Fruit fly (Drosophila melanogaster) whole organism, embryonic: ENCODE measurements around the gene CG32170.

Experiments used
- Aef1 ChIP-seq: fragments of 200-800 bp; sonication (Bioruptor generic); IDR thresholded peaks from 3 replicates; pipeline ENCODE4 v1.3.6; 2022; ENCODE audit warnings: missing biosample characterization, missing genetic modification characterization
- Antp ChIP-seq: fragments of 200-800 bp; sonication (Bioruptor generic); optimal IDR thresholded peaks from 3 replicates; lab custom pipeline; 2016; ENCODE audit warnings: missing biosample characterization, missing genetic modification characterization
- CG10321 ChIP-seq: fragments of 200-800 bp; sonication (Bioruptor generic); IDR thresholded peaks from 2 replicates; pipeline ENCODE4 v1.3.6; 2022; ENCODE audit warnings: missing biosample characterization, missing genetic modification characterization
- CG10654 ChIP-seq: fragments of 200-800 bp; sonication (Bioruptor generic); optimal IDR thresholded peaks from 2 replicates; lab custom pipeline; 2016; ENCODE audit warnings: missing biosample characterization, missing genetic modification characterization
- CG12659 ChIP-seq: fragments of 200-800 bp; sonication (Bioruptor generic); optimal IDR thresholded peaks from 3 replicates; lab custom pipeline; 2017; ENCODE audit warnings: mild to moderate bottlenecking, missing biosample characterization, missing genetic modification reagents, missing genetic modification characterization
- CG15011 ChIP-seq: fragments of 200-800 bp; sonication (Bioruptor generic); optimal IDR thresholded peaks from 3 replicates; lab custom pipeline; 2018; ENCODE audit warnings: missing biosample characterization, mild to moderate bottlenecking, missing genetic modification characterization
- CG15073 ChIP-seq: fragments of 200-800 bp; sonication (Bioruptor generic); optimal IDR thresholded peaks from 2 replicates; lab custom pipeline; 2016; ENCODE audit warnings: missing biosample characterization, missing genetic modification characterization
- CG17328 ChIP-seq: fragments of 200-800 bp; sonication (Bioruptor generic); IDR thresholded peaks from 2 replicates; pipeline ENCODE4 v1.3.6; 2022; ENCODE audit warnings: missing biosample characterization, missing genetic modification characterization
- CG30403 ChIP-seq: fragments of 200-800 bp; sonication (Bioruptor generic); optimal IDR thresholded peaks from 3 replicates; lab custom pipeline; 2016; ENCODE audit warnings: missing biosample characterization, missing genetic modification characterization
- CG30431 ChIP-seq: fragments of 200-800 bp; sonication (Bioruptor generic); optimal IDR thresholded peaks from 2 replicates; lab custom pipeline; 2017; ENCODE audit warnings: missing biosample characterization, missing genetic modification characterization
- CG32767 ChIP-seq: fragments of 200-800 bp; sonication (Bioruptor generic); IDR thresholded peaks from 2 replicates; pipeline ENCODE4 v1.3.6; 2022; ENCODE audit warnings: missing biosample characterization, missing genetic modification characterization
- CG34224 ChIP-seq: fragments of 200-800 bp; sonication (Bioruptor generic); IDR thresholded peaks from 3 replicates; pipeline ENCODE4 v1.3.6; 2022; ENCODE audit warnings: missing biosample characterization, missing genetic modification characterization; ENCODE audit not compliant: partially characterized antibody
- CG4424 ChIP-seq: fragments of 200-800 bp; sonication (Bioruptor generic); optimal IDR thresholded peaks from 3 replicates; lab custom pipeline; 2016; ENCODE audit warnings: missing biosample characterization, missing genetic modification characterization
- CG7745 ChIP-seq: fragments of 200-800 bp; sonication (Bioruptor generic); optimal IDR thresholded peaks from 2 replicates; lab custom pipeline; 2018; ENCODE audit warnings: missing biosample characterization, mild to moderate bottlenecking, missing genetic modification characterization, moderate library complexity
- CG7786 ChIP-seq: fragments of 200-800 bp; sonication (Bioruptor generic); optimal IDR thresholded peaks from 2 replicates; lab custom pipeline; 2016; ENCODE audit warnings: missing biosample characterization, missing genetic modification characterization
- CG7963 ChIP-seq: fragments of 200-800 bp; sonication (Bioruptor generic); IDR thresholded peaks from 3 replicates; pipeline ENCODE4 v1.3.6; 2022; ENCODE audit warnings: missing biosample characterization, missing genetic modification characterization; ENCODE audit not compliant: partially characterized antibody
- CG8478 ChIP-seq: fragments of >200 bp; optimal IDR thresholded peaks from 2 replicates; lab custom pipeline; 2018
- CG8765 ChIP-seq: fragments of 200-800 bp; sonication (Bioruptor generic); IDR thresholded peaks from 2 replicates; pipeline ENCODE4 v1.3.6; 2022; ENCODE audit warnings: missing biosample characterization, missing genetic modification characterization
- Dll ChIP-seq: fragments of 200-800 bp; sonication (Bioruptor generic); IDR thresholded peaks from 4 replicates; pipeline ENCODE4 v1.3.6; 2022; ENCODE audit warnings: missing biosample characterization, missing genetic modification characterization; ENCODE audit not compliant: partially characterized antibody
- HHEX ChIP-seq: fragments of 200-800 bp; sonication (Bioruptor generic); optimal IDR thresholded peaks from 3 replicates; lab custom pipeline; 2017; ENCODE audit warnings: missing biosample characterization, mild to moderate bottlenecking, missing genetic modification characterization, missing genetic modification reagents
- HLH3B ChIP-seq: fragments of 200-800 bp; sonication (Bioruptor generic); IDR thresholded peaks from 2 replicates; pipeline ENCODE4 v1.3.6; 2022; ENCODE audit warnings: missing biosample characterization, missing genetic modification characterization
- HmgD ChIP-seq: fragments of 200-800 bp; sonication (Bioruptor generic); optimal IDR thresholded peaks from 3 replicates; lab custom pipeline; 2016; ENCODE audit warnings: missing biosample characterization, missing genetic modification characterization
- Nf-YA ChIP-seq: fragments of 200-800 bp; sonication (Bioruptor generic); IDR thresholded peaks from 2 replicates; pipeline ENCODE4 v1.3.6; 2022; ENCODE audit warnings: missing biosample characterization, missing genetic modification characterization
- Nf-YC ChIP-seq: fragments of 200-800 bp; optimal IDR thresholded peaks from 3 replicates; lab custom pipeline; 2019; ENCODE audit warnings: missing biosample characterization, mild to moderate bottlenecking, missing genetic modification characterization, moderate library complexity
- Opbp ChIP-seq: fragments of 200-800 bp; sonication (Bioruptor generic); IDR thresholded peaks from 3 replicates; pipeline ENCODE4 v1.3.6; 2022; ENCODE audit warnings: missing biosample characterization, missing genetic modification characterization; ENCODE audit not compliant: partially characterized antibody
- PHDP ChIP-seq: fragments of 200-800 bp; sonication (Bioruptor generic); optimal IDR thresholded peaks from 3 replicates; lab custom pipeline; 2018; ENCODE audit warnings: missing biosample characterization, mild to moderate bottlenecking, missing genetic modification characterization, moderate library complexity
- Poxn ChIP-seq: fragments of 200-800 bp; sonication (Bioruptor generic); IDR thresholded peaks from 2 replicates; pipeline ENCODE4 v1.3.6; 2022; ENCODE audit warnings: missing biosample characterization, missing genetic modification characterization
- Rfx ChIP-seq: fragments of 200-800 bp; sonication (Bioruptor generic); IDR thresholded peaks from 2 replicates; pipeline ENCODE4 v1.3.6; 2022; ENCODE audit warnings: missing biosample characterization, missing genetic modification characterization
- Ssrp ChIP-seq: fragments of 200-800 bp; sonication (Bioruptor generic); optimal IDR thresholded peaks from 2 replicates; lab custom pipeline; 2018; ENCODE audit warnings: missing biosample characterization, mild to moderate bottlenecking, missing genetic modification characterization, moderate library complexity
- ab ChIP-seq: fragments of 200-800 bp; sonication (Bioruptor generic); optimal IDR thresholded peaks from 2 replicates; lab custom pipeline; 2016; ENCODE audit warnings: missing biosample characterization, missing genetic modification characterization
- al ChIP-seq: fragments of 200-800 bp; sonication (Bioruptor generic); IDR thresholded peaks from 2 replicates; pipeline ENCODE4 v1.3.6; 2022; ENCODE audit warnings: missing biosample characterization, missing genetic modification characterization
- aop ChIP-seq: fragments of 200-800 bp; sonication (Bioruptor generic); IDR thresholded peaks from 2 replicates; pipeline ENCODE4 v1.3.6; 2022; ENCODE audit warnings: missing biosample characterization, missing genetic modification characterization
- ara ChIP-seq: fragments of 200-800 bp; sonication (Bioruptor generic); IDR thresholded peaks from 2 replicates; pipeline ENCODE4 v1.3.6; 2022; ENCODE audit warnings: missing biosample characterization, missing genetic modification characterization
- ash1 ChIP-seq: fragments of 200-800 bp; sonication (Bioruptor generic); optimal IDR thresholded peaks from 2 replicates; lab custom pipeline; 2018; ENCODE audit warnings: missing biosample characterization, mild to moderate bottlenecking, missing genetic modification characterization
- bcd ChIP-seq: fragments of 200-800 bp; sonication (Bioruptor generic); optimal IDR thresholded peaks from 2 replicates; lab custom pipeline; 2017; ENCODE audit warnings: missing biosample characterization, mild to moderate bottlenecking, missing genetic modification characterization
- cad ChIP-seq: fragments of >200 bp; optimal IDR thresholded peaks from 2 replicates; lab custom pipeline; 2017; ENCODE audit warnings: missing biosample characterization, missing genetic modification characterization
- cato ChIP-seq: fragments of 200-800 bp; sonication (Bioruptor generic); optimal IDR thresholded peaks from 2 replicates; lab custom pipeline; 2016; ENCODE audit warnings: missing biosample characterization, missing genetic modification characterization, borderline replicate concordance
- crp ChIP-seq, 2 experiments: fragments of 200-800 bp; sonication (Bioruptor generic); optimal IDR thresholded peaks; 2 replicates in 1 of 2; 3 replicates in 1 of 2; lab custom pipeline; 2017; ENCODE audit warnings: missing biosample characterization in 2 of 2, missing genetic modification characterization in 2 of 2, mild to moderate bottlenecking in 1 of 2, moderate library complexity in 1 of 2
- dati ChIP-seq: fragments of 200-800 bp; sonication (Bioruptor generic); IDR thresholded peaks from 2 replicates; pipeline ENCODE4 v1.3.6; 2022; ENCODE audit warnings: missing biosample characterization, missing genetic modification characterization
- emc ChIP-seq: fragments of 200-800 bp; sonication (Bioruptor generic); optimal IDR thresholded peaks from 2 replicates; lab custom pipeline; 2016; ENCODE audit warnings: missing biosample characterization, missing genetic modification characterization
- gcm2 ChIP-seq: fragments of 200-800 bp; sonication (Bioruptor generic); optimal IDR thresholded peaks from 2 replicates; lab custom pipeline; 2016; ENCODE audit warnings: missing biosample characterization, missing genetic modification characterization
- her ChIP-seq: fragments of 200-800 bp; sonication (Bioruptor generic); optimal IDR thresholded peaks from 2 replicates; lab custom pipeline; 2016; ENCODE audit warnings: missing biosample characterization, missing genetic modification characterization
- ind ChIP-seq: fragments of 200-800 bp; sonication (Bioruptor generic); optimal IDR thresholded peaks from 3 replicates; lab custom pipeline; 2016; ENCODE audit warnings: missing biosample characterization, missing genetic modification characterization
- nmo ChIP-seq: fragments of 200-800 bp; sonication (Bioruptor generic); optimal IDR thresholded peaks from 2 replicates; lab custom pipeline; 2018; ENCODE audit warnings: missing biosample characterization, mild to moderate bottlenecking, missing genetic modification characterization, moderate library complexity
- org-1 ChIP-seq: fragments of 200-800 bp; sonication (Bioruptor generic); optimal IDR thresholded peaks from 2 replicates; lab custom pipeline; 2017; ENCODE audit warnings: missing biosample characterization, missing genetic modification characterization
- pb ChIP-seq: fragments of 200-800 bp; sonication (Bioruptor generic); optimal IDR thresholded peaks from 3 replicates; lab custom pipeline; 2016; ENCODE audit warnings: missing biosample characterization, missing genetic modification characterization
- pfk ChIP-seq: fragments of 200-800 bp; sonication (Bioruptor generic); optimal IDR thresholded peaks from 2 replicates; lab custom pipeline; 2018; ENCODE audit warnings: missing biosample characterization, mild to moderate bottlenecking, missing genetic modification characterization, moderate library complexity
- ssp ChIP-seq: fragments of 200-800 bp; sonication (Bioruptor generic); IDR thresholded peaks from 2 replicates; pipeline ENCODE4 v1.3.6; 2022; ENCODE audit warnings: missing biosample characterization, missing genetic modification characterization
- sug ChIP-seq: fragments of 200-800 bp; optimal IDR thresholded peaks from 2 replicates; lab custom pipeline; 2019; ENCODE audit warnings: missing biosample characterization, mild to moderate bottlenecking, missing genetic modification characterization, moderate library complexity
- tna ChIP-seq: fragments of 200-800 bp; sonication (Bioruptor generic); IDR thresholded peaks from 2 replicates; pipeline ENCODE4 v1.3.6; 2022; ENCODE audit warnings: missing biosample characterization, missing genetic modification characterization; ENCODE audit not compliant: partially characterized antibody
- tx ChIP-seq: fragments of 200-800 bp; sonication (Bioruptor generic); optimal IDR thresholded peaks from 2 replicates; lab custom pipeline; 2016; ENCODE audit warnings: missing biosample characterization, missing genetic modification characterization
- wdn ChIP-seq: fragments of 200-800 bp; sonication (Bioruptor generic); IDR thresholded peaks from 2 replicates; pipeline ENCODE4 v1.3.6; 2022; ENCODE audit warnings: missing biosample characterization, missing genetic modification characterization
- wor ChIP-seq: fragments of 200-800 bp; sonication (Bioruptor generic); IDR thresholded peaks from 2 replicates; pipeline ENCODE4 v1.3.6; 2022; ENCODE audit warnings: missing biosample characterization, missing genetic modification characterization

The CG32170 gene

dm6 chr3L:16893647-16894046 is 16.5 kb downstream of the CG32170 start (continued):
- TF ChIP-seq crp (GFP tag; optimal IDR thresholded peaks at IDR 0.05; lab: Kevin White, UChicago) (no peak), org-1 (GFP tag; lab: Kevin White, UChicago) (no peak), cato (GFP tag; lab: Kevin White, UChicago) (no peak), her (GFP tag; lab: Kevin White, UChicago) (no peak), Nf-YA (GFP tag; lab: Robert Waterston, UW) (no peak), Poxn (GFP tag; lab: Robert Waterston, UW) (no peak), CG7745 (tag; lab: Kevin White, UChicago) (no peak), CG10321 (GFP tag; lab: Robert Waterston, UW) (no peak), HHEX (peak; percentile 19), ash1 (GFP tag; lab: Kevin White, UChicago) (no peak), Rfx (GFP tag; lab: Robert Waterston, UW) (peak; percentile 33; the same call in 1 of the 2 replicates), pb (GFP tag; lab: Kevin White, UChicago) (no peak), CG8765 (GFP tag; lab: Robert Waterston, UW) (no peak), CG15073 (GFP tag; lab: Kevin White, UChicago) (no peak), bcd (GFP tag; lab: Kevin White, UChicago) (peak; percentile 1), emc (no peak), CG8478 (lab: Kevin White, UChicago) (no peak), HLH3B (no peak), aop (GFP tag; lab: Robert Waterston, UW) (no peak), CG15011 (GFP tag; lab: Kevin White, UChicago) (peak; percentile 25), wdn (GFP tag; lab: Robert Waterston, UW) (no peak), cad (GFP tag; lab: Kevin White, UChicago) (no peak), dati (no peak), Antp (GFP tag; lab: Kevin White, UChicago) (no peak), pfk (GFP tag; lab: Kevin White, UChicago) (no peak), sug (tag; lab: Kevin White, UChicago) (peak; percentile 17), ssp (no peak), HmgD (no peak), tx (GFP tag; lab: Kevin White, UChicago) (no peak), CG30431 (no peak), CG7963 (GFP tag; lab: Robert Waterston, UW) (no peak), CG12659 (GFP tag; lab: Kevin White, UChicago) (peak; percentile 18), al (GFP tag; lab: Robert Waterston, UW) (0 out of 2 replicates have a peak, but pooled peaks have one; percentile 9), Opbp (no peak), ab (GFP tag; lab: Kevin White, UChicago) (no peak), ara (no peak), CG34224 (no peak), gcm2 (GFP tag; lab: Kevin White, UChicago) (no peak), CG30403 (GFP tag; lab: Kevin White, UChicago) (peak; percentile 1), CG7786 (GFP tag; lab: Kevin White, UChicago) (peak; percentile 3), Dll (GFP tag; lab: Robert Waterston, UW) (no peak), CG4424 (GFP tag; lab: Kevin White, UChicago) (no peak), Nf-YC (tag; lab: Kevin White, UChicago) (no peak), tna (GFP tag; lab: Robert Waterston, UW) (no peak), Ssrp (no peak), ind (GFP tag; lab: Kevin White, UChicago) (no peak), Aef1 (GFP tag; lab: Robert Waterston, UW) (no peak), PHDP (peak; percentile 22), wor (GFP tag; lab: Robert Waterston, UW) (no peak), nmo (peak; percentile 21), CG17328 (GFP tag; lab: Robert Waterston, UW) (no peak), CG32767 (GFP tag; lab: Robert Waterston, UW) (no peak), CG10654 (no peak)
